Fruit fly (Drosophila melanogaster) whole organism, adult: Measurements from ENCODE around the gene Spn28B.

Experiments
- CG7045 ChIP-seq: fragments of 200-800 bp; sonication (Bioruptor generic); optimal IDR thresholded peaks from 2 replicates; lab custom pipeline; 2017; ENCODE audit warnings: missing biosample characterization, mild to moderate bottlenecking, missing genetic modification characterization
- kay ChIP-seq: fragments of 200-800 bp; sonication (Bioruptor generic); peaks from one replicate; lab custom pipeline; 2016; ENCODE audit warnings: missing biosample characterization, missing genetic modification characterization, borderline replicate concordance
- ovo ChIP-seq: fragments of 200-800 bp; sonication (Bioruptor generic); optimal IDR thresholded peaks from 2 replicates; lab custom pipeline; 2016; ENCODE audit warnings: missing biosample characterization, missing genetic modification characterization

- TF ChIP-seq ovo (GFP tag; lab: Kevin White, UChicago) (no peak), CG7045 (no peak), kay (GFP tag; lab: Kevin White, UChicago) (no peak)
Measured at dm6 chr2L:7632783-7633182, 51.1 kb downstream of the Spn28B start.
